Fruit fly (Drosophila melanogaster) whole organism, prepupa: Measurements from ENCODE around the gene CG33333.

Experiments
- CG1621 ChIP-seq: fragments of 200-800 bp; sonication (Bioruptor generic); optimal IDR thresholded peaks from 3 replicates; lab custom pipeline; 2018; ENCODE audit warnings: missing biosample characterization, mild to moderate bottlenecking, missing genetic modification characterization
- CG16779 ChIP-seq: fragments of 200-800 bp; sonication (Bioruptor generic); optimal IDR thresholded peaks from 3 replicates; lab custom pipeline; 2017; ENCODE audit warnings: missing biosample characterization, mild to moderate bottlenecking, missing genetic modification characterization
- CG32006 ChIP-seq: fragments of 200-800 bp; sonication (Bioruptor generic); optimal IDR thresholded peaks from 3 replicates; lab custom pipeline; 2017; ENCODE audit warnings: missing biosample characterization, mild to moderate bottlenecking, missing genetic modification characterization
- CG6854 ChIP-seq: fragments of 200-800 bp; sonication (Bioruptor generic); optimal IDR thresholded peaks from 2 replicates; lab custom pipeline; 2017; ENCODE audit warnings: missing biosample characterization, mild to moderate bottlenecking, missing genetic modification characterization
- Gug ChIP-seq: fragments of 200-800 bp; sonication (Bioruptor generic); IDR thresholded peaks from 2 replicates; pipeline ENCODE4 v1.3.6; 2022; ENCODE audit warnings: missing biosample characterization, missing genetic modification characterization
- Hr39 ChIP-seq: fragments of 200-800 bp; sonication (Bioruptor generic); optimal IDR thresholded peaks from 2 replicates; lab custom pipeline; 2016; ENCODE audit warnings: missing biosample characterization, missing genetic modification characterization
- Sox102F ChIP-seq: fragments of 200-800 bp; sonication (Bioruptor generic); optimal IDR thresholded peaks from 2 replicates; lab custom pipeline; 2016; ENCODE audit warnings: missing biosample characterization, mild to moderate bottlenecking, missing genetic modification characterization
- acj6 ChIP-seq: fragments of 200-800 bp; sonication (Bioruptor generic); optimal IDR thresholded peaks from 3 replicates; lab custom pipeline; 2016; ENCODE audit warnings: missing biosample characterization, missing genetic modification characterization
- dac ChIP-seq: fragments of 200-800 bp; sonication (Bioruptor generic); optimal IDR thresholded peaks from 2 replicates; lab custom pipeline; 2017; ENCODE audit warnings: missing biosample characterization, mild to moderate bottlenecking, missing genetic modification characterization

- TF ChIP-seq Gug (GFP tag; lab: Robert Waterston, UW) (no peak), Hr39 (GFP tag; lab: Kevin White, UChicago) (no peak), acj6 (no peak), CG1621 (tag; lab: Kevin White, UChicago) (no peak), CG6854 (GFP tag; lab: Kevin White, UChicago) (no peak), dac (no peak), CG16779 (no peak), Sox102F (no peak), CG32006 (GFP tag; lab: Kevin White, UChicago) (no peak)
These were observed 39.8 kb upstream of the CG33333 start for dm6 chr3R:17377503-17377902.
